Worm (Caenorhabditis elegans) whole organism, L2 larva: ENCODE measurements around the gene nhr-277.

Experiments
- C34F6.9 ChIP-seq: fragments of 150-350 bp; optimal IDR thresholded peaks from 2 replicates; lab custom pipeline; 2014; ENCODE audit warnings: missing biosample characterization, missing genetic modification characterization
- F13H6.1 ChIP-seq: sonication (generic microtip); optimal IDR thresholded peaks from 2 replicates; lab custom pipeline; 2016; ENCODE audit warnings: missing genetic modification characterization, missing compliant biosample characterization
- R02D3.7 ChIP-seq: fragments of 150-350 bp; optimal IDR thresholded peaks from 2 replicates; lab custom pipeline; 2014; ENCODE audit warnings: missing biosample characterization, missing genetic modification characterization
- Y55F3AM.14 ChIP-seq: fragments of 200-800 bp; sonication (Bioruptor generic); optimal IDR thresholded peaks from 2 replicates; lab custom pipeline; 2018; ENCODE audit warnings: mild to moderate bottlenecking, missing genetic modification characterization, missing compliant biosample characterization
- ZK546.5 ChIP-seq: sonication (generic microtip); optimal IDR thresholded peaks from 2 replicates; lab custom pipeline; 2017; ENCODE audit warnings: missing biosample characterization, missing genetic modification characterization
- alr-1 ChIP-seq: fragments of 150-350 bp; optimal IDR thresholded peaks from 2 replicates; lab custom pipeline; 2014; ENCODE audit warnings: missing biosample characterization, missing genetic modification characterization
- aly-2 ChIP-seq: fragments of 150-350 bp; optimal IDR thresholded peaks from 2 replicates; lab custom pipeline; 2014; ENCODE audit warnings: missing biosample characterization, missing genetic modification characterization
- ama-1 ChIP-seq: fragments of 150-350 bp; optimal IDR thresholded peaks from 2 replicates; lab custom pipeline; 2018; ENCODE audit warnings: inconsistent platforms
- blmp-1 ChIP-seq: sonication (generic microtip); optimal IDR thresholded peaks from 2 replicates; lab custom pipeline; 2017; ENCODE audit warnings: missing genetic modification characterization, mild to moderate bottlenecking, missing compliant biosample characterization, antibody characterized with exemption, moderate library complexity; ENCODE audit not compliant: insufficient read depth
- ceh-16 ChIP-seq: fragments of 150-350 bp; optimal IDR thresholded peaks from 2 replicates; lab custom pipeline; 2014; ENCODE audit warnings: missing biosample characterization, missing genetic modification characterization
- ceh-82 ChIP-seq: fragments of 150-350 bp; optimal IDR thresholded peaks from 2 replicates; lab custom pipeline; 2014; ENCODE audit warnings: missing biosample characterization, missing genetic modification characterization
- crh-2 ChIP-seq: sonication (generic microtip); optimal IDR thresholded peaks from 2 replicates; lab custom pipeline; 2017; ENCODE audit warnings: missing biosample characterization, missing genetic modification characterization
- dmd-4 ChIP-seq: sonication (generic microtip); optimal IDR thresholded peaks from 2 replicates; lab custom pipeline; 2017; ENCODE audit warnings: missing biosample characterization, missing genetic modification characterization
- elt-1 ChIP-seq: fragments of 150-350 bp; optimal IDR thresholded peaks from 2 replicates; lab custom pipeline; 2014; ENCODE audit warnings: missing biosample characterization, missing genetic modification characterization
- elt-3 ChIP-seq: sonication (generic microtip); optimal IDR thresholded peaks from 2 replicates; lab custom pipeline; 2017; ENCODE audit warnings: missing biosample characterization, missing genetic modification characterization
- fos-1 ChIP-seq: fragments of 150-350 bp; optimal IDR thresholded peaks from 2 replicates; lab custom pipeline; 2014; ENCODE audit warnings: missing biosample characterization, missing genetic modification characterization
- gmeb-1 ChIP-seq: fragments of 150-350 bp; optimal IDR thresholded peaks from 2 replicates; lab custom pipeline; 2014; ENCODE audit warnings: missing biosample characterization, missing genetic modification characterization
- lin-11 ChIP-seq: fragments of 150-350 bp; sonication (generic microtip); optimal IDR thresholded peaks from 2 replicates; lab custom pipeline; 2014; ENCODE audit warnings: missing biosample characterization, missing genetic modification characterization, inconsistent platforms, mixed read lengths
- lin-13 ChIP-seq: fragments of 150-350 bp; optimal IDR thresholded peaks from 2 replicates; lab custom pipeline; 2014; ENCODE audit warnings: missing biosample characterization, missing genetic modification reagents, missing genetic modification characterization
- lin-39 ChIP-seq: fragments of 150-350 bp; optimal IDR thresholded peaks from 2 replicates; lab custom pipeline; 2014; ENCODE audit warnings: missing biosample characterization, missing genetic modification reagents, missing genetic modification characterization
- lsy-2 ChIP-seq, 2 experiments: fragments of 150-350 bp in 1 of 2; sonication (generic microtip) in 1 of 2; optimal IDR thresholded peaks; 2 replicates each; lab custom pipeline; 2014 to 2017; ENCODE audit warnings: missing biosample characterization in 2 of 2, missing genetic modification characterization in 2 of 2
- mab-5 ChIP-seq: fragments of 150-350 bp; optimal IDR thresholded peaks from 2 replicates; lab custom pipeline; 2014; ENCODE audit warnings: missing biosample characterization, missing genetic modification characterization
- mbf-1 ChIP-seq: sonication (generic microtip); optimal IDR thresholded peaks from 2 replicates; lab custom pipeline; 2017; ENCODE audit warnings: missing biosample characterization, missing genetic modification characterization
- mdl-1 ChIP-seq, 2 experiments: fragments of 150-350 bp in 1 of 2; sonication (generic microtip) in 1 of 2; optimal IDR thresholded peaks; 2 replicates each; lab custom pipeline; 2017; ENCODE audit warnings: missing biosample characterization in 2 of 2, missing genetic modification characterization in 2 of 2
- nhr-10 ChIP-seq: sonication (generic microtip); optimal IDR thresholded peaks from 2 replicates; lab custom pipeline; 2017; ENCODE audit warnings: missing biosample characterization, missing genetic modification characterization
- nhr-11 ChIP-seq: fragments of 150-350 bp; optimal IDR thresholded peaks from 2 replicates; lab custom pipeline; 2014; ENCODE audit warnings: missing biosample characterization, missing genetic modification characterization
- nhr-12 ChIP-seq: fragments of 150-350 bp; optimal IDR thresholded peaks from 2 replicates; lab custom pipeline; 2014; ENCODE audit warnings: missing biosample characterization, missing genetic modification characterization
- nhr-129 ChIP-seq: fragments of 150-350 bp; optimal IDR thresholded peaks from 2 replicates; lab custom pipeline; 2014; ENCODE audit warnings: missing biosample characterization, missing genetic modification characterization
- nhr-21 ChIP-seq: fragments of 150-350 bp; optimal IDR thresholded peaks from 2 replicates; lab custom pipeline; 2014; ENCODE audit warnings: missing biosample characterization, missing genetic modification characterization
- nhr-23 ChIP-seq: fragments of 150-350 bp; optimal IDR thresholded peaks from 2 replicates; lab custom pipeline; 2014; ENCODE audit warnings: missing biosample characterization, missing genetic modification reagents, missing genetic modification characterization
- nhr-237 ChIP-seq: fragments of 150-350 bp; optimal IDR thresholded peaks from 2 replicates; lab custom pipeline; 2014; ENCODE audit warnings: missing biosample characterization, missing genetic modification characterization
- nhr-25 ChIP-seq: fragments of 150-350 bp; sonication (generic microtip); optimal IDR thresholded peaks from 3 replicates; lab custom pipeline; 2014; ENCODE audit warnings: missing biosample characterization, missing genetic modification characterization
- nhr-6 ChIP-seq: fragments of 150-350 bp; optimal IDR thresholded peaks from 2 replicates; lab custom pipeline; 2014; ENCODE audit warnings: missing biosample characterization, missing genetic modification characterization
- nhr-77 ChIP-seq: fragments of 150-350 bp; optimal IDR thresholded peaks from 2 replicates; lab custom pipeline; 2014; ENCODE audit warnings: missing biosample characterization, missing genetic modification characterization
- peb-1 ChIP-seq: fragments of 150-350 bp; optimal IDR thresholded peaks from 2 replicates; lab custom pipeline; 2014; ENCODE audit warnings: missing biosample characterization, missing genetic modification characterization
- sem-4 ChIP-seq: fragments of 150-350 bp; optimal IDR thresholded peaks from 2 replicates; lab custom pipeline; 2014; ENCODE audit warnings: missing biosample characterization, missing genetic modification reagents, missing genetic modification characterization
- sma-3 ChIP-seq: sonication (generic microtip); optimal IDR thresholded peaks from 2 replicates; lab custom pipeline; 2016; ENCODE audit warnings: missing genetic modification reagents, missing genetic modification characterization, missing compliant biosample characterization
- sma-9 ChIP-seq, 2 experiments: fragments of 150-350 bp in 1 of 2; sonication (generic microtip) in 1 of 2; optimal IDR thresholded peaks; 2 replicates each; lab custom pipeline; 2014 to 2016; ENCODE audit warnings: missing genetic modification characterization in 2 of 2, mild to moderate bottlenecking in 1 of 2, missing biosample characterization in 1 of 2, missing compliant biosample characterization in 1 of 2, missing genetic modification reagents in 1 of 2, moderate library complexity in 1 of 2
- snpc-4 ChIP-seq: fragments of 150-350 bp; optimal IDR thresholded peaks from 2 replicates; lab custom pipeline; 2014; ENCODE audit warnings: missing biosample characterization, missing genetic modification characterization
- unc-39 ChIP-seq: fragments of 150-350 bp; optimal IDR thresholded peaks from 2 replicates; lab custom pipeline; 2014; ENCODE audit warnings: missing biosample characterization, missing genetic modification characterization
- unc-55 ChIP-seq: fragments of 150-350 bp; sonication (generic microtip); optimal IDR thresholded peaks from 3 replicates; lab custom pipeline; 2014; ENCODE audit warnings: missing biosample characterization, missing genetic modification reagents, missing genetic modification characterization
- unc-62 ChIP-seq: fragments of 150-350 bp; optimal IDR thresholded peaks from 2 replicates; lab custom pipeline; 2014; ENCODE audit warnings: missing biosample characterization, missing genetic modification reagents, missing genetic modification characterization
- zag-1 ChIP-seq: fragments of 150-350 bp; optimal IDR thresholded peaks from 2 replicates; lab custom pipeline; 2014; ENCODE audit warnings: missing biosample characterization, missing genetic modification characterization
- ztf-1 ChIP-seq: fragments of 200-800 bp; sonication (Bioruptor generic); conservative IDR thresholded peaks from 2 replicates; pipeline ENCODE4 v1.3.6; 2022; ENCODE audit warnings: missing genetic modification characterization, missing compliant biosample characterization
- ztf-11 ChIP-seq: sonication (generic microtip); optimal IDR thresholded peaks from 2 replicates; lab custom pipeline; 2017; ENCODE audit warnings: missing biosample characterization, missing genetic modification characterization
- ztf-4 ChIP-seq: fragments of 150-350 bp; optimal IDR thresholded peaks from 2 replicates; lab custom pipeline; 2014; ENCODE audit warnings: missing biosample characterization, missing genetic modification characterization

Gene nhr-277

ce11 chrIV:2709590-2710201, 33.1 kb upstream of the nhr-277 start:
- peak; percentile 12 for TF ChIP-seq gmeb-1
- TF ChIP-seq C34F6.9 (tag; lab: Kevin White, UChicago), result no peak
- peak; percentile 46 for TF ChIP-seq ztf-4
- no peak for TF ChIP-seq fos-1 (tag; lab: Kevin White, UChicago)
- no peak for TF ChIP-seq sma-9 (GFP tag; optimal IDR thresholded peaks at IDR 0.05; lab: Kevin White, UChicago)
- no peak for TF ChIP-seq sma-9 (tag; optimal IDR thresholded peaks at IDR 0.05; lab: Kevin White, UChicago)
- peak in 1 of 2 experiments; percentile 20 for TF ChIP-seq lsy-2 (tag; optimal IDR thresholded peaks at IDR 0.05; lab: Kevin White, UChicago)
- no peak for TF ChIP-seq blmp-1 (tag; lab: Kevin White, UChicago)
- peak; percentile 25 for TF ChIP-seq unc-55

ce11 chrIV:2710203-2710935, 32.4 kb upstream of the nhr-277 start, which contains the start of gene Y94H6A.10:
Gene Y94H6A.10, minus strand, starts transcription at chrIV:2710666.
- TF ChIP-seq ZK546.5 (no peak), sma-3 (GFP tag; lab: Kevin White, UChicago) (no peak), sem-4 (tag; lab: Kevin White, UChicago) (no peak), ama-1 (lab: Kevin White, UChicago) (peak; percentile 40)

- TF ChIP-seq lin-39 (tag; lab: Kevin White, UChicago), result no peak
- TF ChIP-seq ama-1 (lab: Kevin White, UChicago), result peak; percentile 65
- no peak for TF ChIP-seq elt-1
- TF ChIP-seq R02D3.7, result no peak
- TF ChIP-seq ztf-11 (tag; lab: Kevin White, UChicago), result no peak
- no peak for TF ChIP-seq nhr-77
- TF ChIP-seq crh-2 (tag; lab: Kevin White, UChicago), result peak; percentile 63
- TF ChIP-seq nhr-25 (tag; lab: Kevin White, UChicago), result no peak
- no peak for TF ChIP-seq F13H6.1 (tag; lab: Kevin White, UChicago)
- TF ChIP-seq nhr-6, result no peak
- no peak for TF ChIP-seq zag-1 (tag; lab: Kevin White, UChicago)
- no peak for TF ChIP-seq ceh-82
- TF ChIP-seq aly-2, result no peak
- TF ChIP-seq sma-3 (GFP tag; lab: Kevin White, UChicago), result peak; percentile 12
- TF ChIP-seq nhr-23 (tag; lab: Kevin White, UChicago), result no peak
- no peak for TF ChIP-seq nhr-11 (tag; lab: Kevin White, UChicago)
- TF ChIP-seq dmd-4 (tag; lab: Kevin White, UChicago), result no peak
- no peak for TF ChIP-seq elt-3
- TF ChIP-seq mab-5, result no peak
- TF ChIP-seq peb-1 (tag; lab: Kevin White, UChicago), result no peak
- no peak for TF ChIP-seq blmp-1 (tag; lab: Kevin White, UChicago)
- TF ChIP-seq mbf-1 (tag; lab: Kevin White, UChicago), result no peak
- no peak for TF ChIP-seq nhr-10 (tag; lab: Kevin White, UChicago)
- no peak for TF ChIP-seq nhr-129 (tag; lab: Kevin White, UChicago)
- TF ChIP-seq unc-55, result peak; percentile 47
- TF ChIP-seq lin-11 (tag; lab: Kevin White, UChicago), result no peak
- TF ChIP-seq gmeb-1, result no peak
- peak in 1 of 2 experiments; percentile 15 for TF ChIP-seq lsy-2 (tag; optimal IDR thresholded peaks at IDR 0.05; lab: Kevin White, UChicago)
- TF ChIP-seq nhr-12 (tag; lab: Kevin White, UChicago), result no peak
- TF ChIP-seq Y55F3AM.14 (GFP tag; lab: Kevin White, UChicago), result no peak
- TF ChIP-seq ceh-16, result no peak
- no peak for TF ChIP-seq ztf-4
- TF ChIP-seq ZK546.5, result no peak
- no peak for TF ChIP-seq unc-62 (GFP tag; lab: Kevin White, UChicago)
- TF ChIP-seq C34F6.9 (tag; lab: Kevin White, UChicago), result peak; percentile 10
- TF ChIP-seq nhr-21 (tag; lab: Kevin White, UChicago), result no peak
- no peak for TF ChIP-seq snpc-4 (tag; lab: Kevin White, UChicago)
- no peak for TF ChIP-seq nhr-237 (tag; lab: Kevin White, UChicago)
- TF ChIP-seq sma-9 (GFP tag; optimal IDR thresholded peaks at IDR 0.05; lab: Kevin White, UChicago), result no peak
- TF ChIP-seq sma-9 (tag; optimal IDR thresholded peaks at IDR 0.05; lab: Kevin White, UChicago), result no peak
- TF ChIP-seq lin-13, result peak; percentile 23
- TF ChIP-seq ztf-1 (GFP tag; lab: Robert Waterston, UW), result no peak
- no peak for TF ChIP-seq mdl-1 (tag; optimal IDR thresholded peaks at IDR 0.05; lab: Kevin White, UChicago)
- TF ChIP-seq unc-39, result no peak
- no peak for TF ChIP-seq alr-1 (tag; lab: Kevin White, UChicago)
- peak; percentile 19 for TF ChIP-seq fos-1 (tag; lab: Kevin White, UChicago)
Observed at ce11 chrIV:2711122-2711669, 31.6 kb upstream of the nhr-277 start.
